Worm (Caenorhabditis elegans) whole organism, midembryonic: ENCODE measurements around the gene T10H9.1.

ENCODE experiments used
- T22C8.4 ChIP-seq: fragments of 200-800 bp; sonication (Bioruptor generic); IDR thresholded peaks from 2 replicates; pipeline ENCODE4 v1.3.6; 2022; ENCODE audit warnings: missing genetic modification characterization, missing compliant biosample characterization
- cog-1 ChIP-seq: sonication (generic microtip); optimal IDR thresholded peaks from 2 replicates; lab custom pipeline; 2016; ENCODE audit warnings: missing genetic modification characterization, missing compliant biosample characterization
- flt-1 ChIP-seq: fragments of 200-800 bp; sonication (Bioruptor generic); IDR thresholded peaks from 2 replicates; pipeline ENCODE4 v1.3.6; 2022; ENCODE audit warnings: missing genetic modification characterization, missing compliant biosample characterization
- klf-2 ChIP-seq: fragments of 200-800 bp; sonication (Bioruptor generic); conservative IDR thresholded peaks from 2 replicates; pipeline ENCODE4 v1.3.6; 2022; ENCODE audit warnings: missing genetic modification reagents, missing genetic modification characterization, missing compliant biosample characterization
- med-1 ChIP-seq: sonication (generic microtip); optimal IDR thresholded peaks from 2 replicates; lab custom pipeline; 2017; ENCODE audit warnings: missing genetic modification characterization, mild to moderate bottlenecking, missing compliant biosample characterization, antibody characterized with exemption, missing genetic modification reagents; ENCODE audit not compliant: insufficient read depth
- tab-1 ChIP-seq: fragments of 200-800 bp; sonication (Bioruptor generic); IDR thresholded peaks from 2 replicates; pipeline ENCODE4 v1.3.6; 2022; ENCODE audit warnings: missing genetic modification characterization, missing compliant biosample characterization
- ztf-23 ChIP-seq: fragments of 200-800 bp; sonication (Bioruptor generic); IDR thresholded peaks from 2 replicates; pipeline ENCODE4 v1.3.6; 2022; ENCODE audit warnings: missing genetic modification reagents, missing genetic modification characterization, missing compliant biosample characterization
- ztf-29 ChIP-seq: fragments of 200-800 bp; sonication (Bioruptor generic); IDR thresholded peaks from 2 replicates; pipeline ENCODE4 v1.3.6; 2022; ENCODE audit warnings: missing genetic modification reagents, missing genetic modification characterization, missing compliant biosample characterization

ce11 chrV:6650508-6650907 lies 1.1 kb downstream of the T10H9.1 start:
- TF ChIP-seq T22C8.4 (GFP tag; lab: Robert Waterston, UW) = no peak
- no peak for TF ChIP-seq med-1 (GFP tag; lab: Kevin White, UChicago)
- TF ChIP-seq cog-1 = no peak
- TF ChIP-seq ztf-23 = no peak
- TF ChIP-seq ztf-29 = no peak
- TF ChIP-seq flt-1 = no peak
- TF ChIP-seq tab-1 (GFP tag; lab: Robert Waterston, UW) = no peak
- no peak for TF ChIP-seq klf-2 (GFP tag; lab: Robert Waterston, UW)
